Fruit fly (Drosophila melanogaster) ovary, adult (tissue): ENCODE measurements around the gene CG17141.

Experiments
- CG17801 ChIP-seq: fragments of 200-800 bp; optimal IDR thresholded peaks from 2 replicates; lab custom pipeline; 2019; ENCODE audit warnings: missing biosample characterization, mild to moderate bottlenecking, missing genetic modification characterization, moderate library complexity; ENCODE audit not compliant: partially characterized antibody

CG17141 gene

DNA sequence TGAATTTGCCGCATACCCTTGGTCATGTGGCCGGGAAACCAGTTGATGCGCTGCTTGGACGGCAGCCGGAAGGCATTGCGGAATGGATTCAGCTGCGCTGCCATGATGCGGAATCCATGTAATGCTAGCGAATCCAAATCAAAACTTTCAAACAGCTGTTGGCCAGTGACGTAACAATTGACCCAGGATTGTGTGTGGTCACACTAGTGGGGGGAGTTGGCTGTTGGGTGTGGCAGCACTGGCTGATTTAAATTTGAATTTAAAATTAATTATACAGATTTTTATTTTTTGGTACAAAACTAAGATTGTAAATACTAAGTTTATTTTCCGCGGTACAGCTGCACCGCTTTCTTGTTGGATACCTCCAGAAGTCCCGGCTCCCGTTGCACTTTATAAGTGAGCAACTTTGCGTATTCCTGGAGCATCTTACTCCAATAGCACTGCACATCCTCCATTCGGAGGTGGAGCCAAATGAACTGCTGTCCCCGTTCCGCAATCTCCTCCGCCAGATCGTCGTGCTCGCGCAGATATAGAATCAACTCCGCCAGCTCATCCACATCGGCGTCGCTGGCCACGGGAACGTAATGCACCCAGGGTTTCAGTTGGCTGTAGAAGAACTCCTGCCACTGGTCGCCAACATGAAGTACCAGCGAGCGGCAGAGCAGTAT lies at the start of gene CG17141:
Gene CG17141, minus strand, starts transcription at position 177 of the 668 bp plus-strand sequence.
- TF ChIP-seq CG17801 (GFP tag; lab: Kevin White, UChicago), result no peak

DNA sequence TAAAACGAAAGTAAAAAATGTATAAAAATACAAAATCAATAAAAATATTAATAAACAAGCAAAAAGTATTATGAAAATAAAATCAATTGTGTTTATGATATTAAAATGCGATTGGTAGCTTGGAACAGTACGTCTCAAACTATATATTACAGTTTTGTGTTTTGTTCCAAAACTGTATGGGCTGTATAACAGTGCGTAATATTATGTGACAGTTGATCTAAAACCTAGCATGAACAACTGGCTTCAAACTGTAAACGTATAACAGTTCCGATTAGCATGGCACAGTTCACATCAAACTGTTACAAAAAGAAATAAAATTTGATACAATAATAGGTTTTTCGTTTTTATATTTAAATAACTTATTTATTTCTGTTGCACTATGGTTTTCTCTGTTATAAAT lies 46.6 kb upstream of the CG17141 start:
- TF ChIP-seq CG17801 (GFP tag; lab: Kevin White, UChicago), result no peak

DNA sequence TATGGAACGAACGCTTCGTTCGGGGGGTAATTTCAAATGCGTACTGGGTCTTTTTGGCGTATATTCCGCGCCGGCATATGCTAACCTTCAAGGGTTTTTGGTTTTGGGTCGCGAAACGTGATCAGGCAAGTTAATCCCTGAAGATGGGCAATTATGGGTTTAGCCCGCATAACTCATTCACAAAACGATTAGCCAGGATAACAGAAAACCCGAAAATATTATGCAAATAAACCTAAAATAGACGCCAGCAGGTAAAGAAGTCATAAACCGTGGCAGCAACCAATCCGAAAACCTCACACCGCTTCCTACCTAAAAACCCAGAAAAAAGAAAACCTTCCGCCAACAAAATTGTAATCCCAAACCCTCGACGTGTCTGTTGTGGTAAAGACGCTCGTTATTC lies 41.7 kb upstream of the CG17141 start:
- no peak for TF ChIP-seq CG17801 (GFP tag; lab: Kevin White, UChicago)

DNA sequence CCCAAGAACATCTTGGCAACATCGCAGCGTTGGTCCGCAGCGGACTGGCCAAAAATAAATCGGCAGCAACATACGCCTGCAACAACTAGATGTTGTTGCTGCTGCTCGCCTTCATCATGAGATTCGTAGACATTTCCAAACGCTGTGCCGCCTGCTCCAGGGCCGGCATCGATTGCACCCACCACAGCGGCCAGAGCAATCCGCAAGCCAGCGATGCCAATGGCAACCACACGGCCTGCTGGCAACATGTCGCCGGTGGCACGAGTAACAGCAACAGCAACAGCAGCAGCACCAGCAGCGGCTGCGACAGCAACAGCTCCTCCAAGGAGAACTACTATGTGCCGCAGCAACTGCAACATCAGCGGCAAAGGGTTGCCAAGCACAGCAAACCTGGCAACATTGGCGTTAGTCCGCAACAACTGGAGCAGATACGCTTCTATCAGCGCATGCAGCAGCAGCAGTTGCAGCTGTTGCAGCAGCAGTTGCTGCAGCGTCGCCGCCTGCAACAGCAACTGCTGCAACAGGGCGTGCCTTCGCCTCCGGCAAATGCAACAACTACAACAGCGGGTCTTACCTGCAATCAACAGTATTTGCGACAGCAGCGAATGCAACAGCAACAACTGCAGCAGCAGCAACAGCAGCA lies 37.4 kb upstream of the CG17141 start:
- TF ChIP-seq CG17801 (GFP tag; lab: Kevin White, UChicago), result no peak

DNA sequence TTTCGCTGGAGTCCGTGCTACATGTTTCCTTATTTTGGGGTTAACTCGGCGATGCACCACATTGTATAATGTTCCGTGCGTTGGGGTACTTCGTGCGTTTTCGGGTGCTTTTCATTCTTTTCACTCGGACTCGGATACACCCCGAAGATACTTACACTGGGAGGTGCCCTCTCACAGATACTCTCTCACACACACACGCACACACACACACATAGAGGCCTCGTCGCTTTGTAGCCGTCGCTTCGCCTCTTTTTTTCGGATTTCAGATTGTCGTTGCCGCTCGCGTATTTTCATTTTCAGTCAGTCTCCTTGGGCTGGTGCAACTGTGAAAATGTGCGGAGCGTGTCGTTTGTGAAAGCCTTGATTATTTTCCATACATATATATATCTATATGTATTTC lies 34.0 kb upstream of the CG17141 start:
- peak; percentile 75 for TF ChIP-seq CG17801 (GFP tag; lab: Kevin White, UChicago)

DNA sequence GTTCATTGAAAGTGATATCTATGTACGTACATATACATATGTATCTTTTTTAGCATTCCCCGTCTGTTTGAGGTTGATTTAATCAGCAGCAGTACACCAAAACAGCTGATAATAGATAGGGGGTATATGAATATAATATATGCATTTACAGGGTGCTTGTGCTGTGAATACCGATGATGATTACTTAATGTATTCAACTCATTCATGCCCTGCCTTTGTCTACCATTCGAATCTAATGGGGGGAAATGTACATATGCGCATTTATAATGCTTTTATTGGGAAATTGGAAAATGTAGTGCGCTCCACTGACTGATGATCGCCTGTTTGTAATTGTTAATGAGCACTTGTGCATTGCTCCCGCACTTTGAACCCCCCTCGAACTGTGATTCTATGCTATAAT lies 32.7 kb upstream of the CG17141 start:
- no peak for TF ChIP-seq CG17801 (GFP tag; lab: Kevin White, UChicago)

DNA sequence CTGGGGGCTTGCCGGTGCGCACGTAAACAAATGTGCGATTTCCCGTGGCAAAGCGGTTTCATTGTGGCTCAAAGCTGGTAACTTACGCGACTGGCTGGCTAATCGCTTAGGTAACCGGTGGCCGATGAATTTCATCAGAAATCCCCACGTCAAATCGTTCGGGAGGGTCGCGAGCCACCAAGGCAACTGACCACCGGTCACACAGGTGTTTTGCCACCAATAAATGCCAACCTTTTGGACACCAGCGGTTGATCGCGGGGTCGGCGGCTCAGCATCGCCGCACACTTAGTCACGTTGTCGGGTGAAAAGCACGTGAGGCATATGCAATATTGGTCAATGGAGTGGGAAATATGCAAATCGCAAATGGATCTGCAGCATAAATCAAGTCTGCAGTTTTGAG lies 29.1 kb upstream of the CG17141 start:
- no peak for TF ChIP-seq CG17801 (GFP tag; lab: Kevin White, UChicago)

DNA sequence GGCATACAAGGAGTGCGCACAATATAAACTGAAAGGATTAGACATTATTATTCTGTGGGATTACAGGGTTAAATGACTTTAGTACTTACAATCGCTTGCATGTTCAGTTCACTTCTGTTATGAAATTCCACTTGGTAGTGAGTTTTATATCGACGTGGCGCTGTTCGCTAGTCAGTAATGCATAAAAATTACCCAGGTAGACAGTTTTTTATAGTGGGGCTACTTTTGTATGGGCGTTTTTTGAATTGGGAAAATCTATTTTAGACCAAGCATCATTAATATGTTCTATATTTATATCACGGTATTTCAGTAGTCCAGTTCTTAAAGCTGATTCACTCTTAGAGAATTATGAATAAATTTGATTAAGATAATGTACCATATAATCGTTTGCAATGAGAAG lies 24.3 kb upstream of the CG17141 start, which contains the start of gene CG43095:
Gene CG43095, minus strand, starts transcription at position 101 of the 400 bp plus-strand sequence.
- no peak for TF ChIP-seq CG17801 (GFP tag; lab: Kevin White, UChicago)

DNA sequence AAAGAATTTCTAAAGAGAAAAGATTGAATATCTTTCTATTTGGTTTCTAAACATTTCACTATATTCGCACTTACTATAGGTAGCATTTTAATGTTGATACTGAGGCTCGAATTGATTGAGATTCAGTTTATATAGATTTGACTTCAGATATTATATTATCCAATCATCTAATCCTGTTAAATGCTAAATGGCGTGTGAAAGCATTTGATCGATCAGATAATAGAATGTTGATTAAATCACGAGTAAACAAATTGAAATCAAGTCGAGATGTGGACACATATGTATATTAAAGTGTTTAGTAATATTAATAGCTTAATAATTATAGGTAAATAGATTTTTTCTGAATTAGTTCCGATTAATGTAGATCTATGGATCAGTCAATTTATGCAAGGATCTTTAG lies 23.5 kb upstream of the CG17141 start, which contains the start of gene CG43094:
Gene CG43094, minus strand, starts transcription at position 101 of the 400 bp plus-strand sequence.
- no peak for TF ChIP-seq CG17801 (GFP tag; lab: Kevin White, UChicago)

DNA sequence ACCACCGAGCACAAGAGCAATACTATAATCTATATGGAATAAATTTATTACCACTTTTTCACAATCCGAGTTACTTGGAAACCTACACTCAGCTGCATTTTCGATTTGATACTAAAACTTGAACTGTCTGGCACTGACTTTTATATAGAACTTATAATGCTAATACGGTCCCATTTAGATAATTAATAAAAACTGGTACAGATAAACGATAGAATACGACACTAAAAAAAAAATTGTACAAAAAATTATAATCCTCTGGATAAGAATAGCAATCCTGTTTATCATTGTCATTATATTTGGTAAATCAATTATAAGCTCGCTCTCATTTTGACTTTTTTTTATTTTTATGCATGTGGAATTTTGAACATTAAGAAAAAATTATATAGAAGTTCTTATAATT lies 22.8 kb upstream of the CG17141 start, which contains the start of gene CG43093:
Gene CG43093, minus strand, starts transcription at position 101 of the 400 bp plus-strand sequence.
- no peak for TF ChIP-seq CG17801 (GFP tag; lab: Kevin White, UChicago)

DNA sequence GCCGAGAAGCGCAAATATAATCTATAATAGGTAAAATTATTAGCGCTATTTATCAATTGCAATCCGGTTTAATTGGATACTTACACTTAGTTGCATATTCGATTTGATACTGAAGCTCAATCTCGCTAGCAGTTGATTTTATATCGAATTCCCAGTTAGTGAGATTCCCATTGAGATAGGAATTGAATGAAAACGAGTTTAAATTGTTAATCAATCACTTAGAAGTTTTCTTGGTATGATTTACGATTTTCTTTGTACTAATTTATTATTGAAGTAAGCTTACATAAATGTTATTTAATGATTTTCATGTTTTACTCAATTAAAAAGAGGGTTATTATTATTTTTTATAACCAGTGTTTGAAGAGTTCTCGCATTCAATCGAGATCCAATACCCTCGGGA lies 22.2 kb upstream of the CG17141 start, which contains the start of gene CG43092:
Gene CG43092, minus strand, starts transcription at position 101 of the 400 bp plus-strand sequence.
- no peak for TF ChIP-seq CG17801 (GFP tag; lab: Kevin White, UChicago)

DNA sequence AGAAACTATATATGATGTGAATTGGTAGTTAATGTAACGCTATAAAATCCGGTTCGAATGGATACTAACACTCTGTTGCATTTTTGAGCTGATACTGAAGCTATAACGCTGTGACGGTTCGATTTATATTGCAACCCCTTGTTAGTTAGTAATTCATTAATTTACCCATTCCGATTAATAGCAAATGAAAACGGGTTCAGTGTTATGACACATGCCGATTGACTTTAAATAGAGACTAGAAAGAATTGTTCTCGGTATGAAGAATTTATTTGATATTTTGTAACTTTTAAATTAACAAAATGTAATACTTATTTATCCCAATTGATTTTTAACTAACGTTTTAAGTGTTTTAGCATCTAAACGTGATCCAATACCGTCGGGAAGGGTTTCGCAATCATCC lies 21.2 kb upstream of the CG17141 start, which contains the start of gene CG43091:
Gene CG43091, minus strand, starts transcription at position 101 of the 400 bp plus-strand sequence.
- no peak for TF ChIP-seq CG17801 (GFP tag; lab: Kevin White, UChicago)

DNA sequence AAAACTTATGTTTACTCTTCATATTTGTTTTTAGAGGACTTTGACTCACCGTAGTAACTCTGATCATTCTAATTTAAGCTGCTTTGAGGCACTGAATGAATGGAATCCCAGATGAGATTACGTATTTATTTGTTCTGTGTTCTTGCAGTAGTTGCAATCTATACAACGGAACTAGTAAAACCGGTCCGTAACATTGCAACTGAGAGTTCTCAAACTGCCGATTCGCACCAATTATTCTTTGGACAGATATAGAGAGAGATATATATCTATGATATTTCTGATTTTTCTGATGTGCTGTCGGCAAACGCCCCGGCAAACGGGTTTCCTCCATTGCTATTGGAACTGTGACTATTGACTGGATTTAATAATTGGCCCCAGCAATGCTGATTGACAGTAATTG lies 20.2 kb upstream of the CG17141 start, which contains the start of gene CG13841:
Gene CG13841, minus strand, starts transcription at position 101 of the 400 bp plus-strand sequence.
- no peak for TF ChIP-seq CG17801 (GFP tag; lab: Kevin White, UChicago)

DNA sequence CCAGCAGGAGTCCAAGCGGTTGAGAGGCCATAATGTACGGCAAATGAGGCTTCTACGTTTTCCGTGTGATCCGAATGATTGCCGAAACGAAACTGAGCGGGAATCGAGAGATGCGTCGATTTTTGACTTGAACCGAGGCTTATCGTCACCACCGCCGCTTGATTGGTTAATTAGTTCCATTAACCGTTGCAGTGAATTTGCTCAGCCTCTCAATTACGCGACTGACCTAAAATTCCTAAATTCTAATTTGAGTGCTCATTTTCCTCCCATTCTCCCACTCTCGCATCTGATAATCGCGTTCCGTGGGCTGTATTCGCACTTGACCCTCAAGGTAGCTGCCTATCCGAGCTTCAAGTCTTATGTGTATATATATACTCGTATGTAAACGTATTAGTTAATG lies 18.7 kb upstream of the CG17141 start, which contains the start of gene Nepl15:
Gene Nepl15, minus strand, starts transcription at position 101 of the 400 bp plus-strand sequence.
- no peak for TF ChIP-seq CG17801 (GFP tag; lab: Kevin White, UChicago)

DNA sequence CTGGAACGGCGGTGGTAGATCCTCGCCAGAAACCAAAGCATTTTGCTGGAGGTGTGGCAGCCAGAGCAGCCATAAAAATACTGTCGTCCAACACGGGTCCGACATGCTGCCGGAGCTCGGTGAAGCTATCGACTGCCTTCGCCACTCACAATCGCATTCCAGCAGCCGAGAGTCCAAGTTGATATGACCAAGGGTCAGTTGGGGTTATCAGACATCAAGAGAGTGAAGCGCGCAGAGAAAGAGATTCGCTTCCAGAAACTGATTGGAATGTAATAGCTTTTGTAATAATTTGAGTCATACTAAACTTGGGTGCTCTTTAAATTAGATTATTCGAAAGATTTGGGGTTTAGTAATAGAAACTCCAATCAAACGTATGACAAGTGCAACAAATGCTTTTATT lies 16.2 kb upstream of the CG17141 start, which contains the start of gene Nepl14:
Gene Nepl14, minus strand, starts transcription at position 125 of the 400 bp plus-strand sequence.
- no peak for TF ChIP-seq CG17801 (GFP tag; lab: Kevin White, UChicago)
